Fruit fly (Drosophila melanogaster) whole organism, wandering third instar larva: ENCODE measurements around the gene CG1409.

Experiments
- Abd-B ChIP-seq: fragments of >200 bp; optimal IDR thresholded peaks from 2 replicates; lab custom pipeline; 2017; ENCODE audit warnings: missing biosample characterization, missing genetic modification characterization
- CG32264 ChIP-seq: fragments of 200-800 bp; sonication (Bioruptor generic); optimal IDR thresholded peaks from 2 replicates; lab custom pipeline; 2016; ENCODE audit warnings: missing biosample characterization, missing genetic modification characterization
- CG9705 ChIP-seq: fragments of 200-800 bp; sonication (Bioruptor generic); optimal IDR thresholded peaks from 2 replicates; lab custom pipeline; 2018; ENCODE audit warnings: missing biosample characterization, mild to moderate bottlenecking, missing genetic modification characterization
- CrebA ChIP-seq: fragments of 200-800 bp; sonication (Bioruptor generic); optimal IDR thresholded peaks from 2 replicates; lab custom pipeline; 2016; ENCODE audit warnings: missing biosample characterization, mild to moderate bottlenecking, missing genetic modification characterization, borderline replicate concordance
- Dfd ChIP-seq: fragments of >200 bp; optimal IDR thresholded peaks from 2 replicates; lab custom pipeline; 2017; ENCODE audit warnings: missing biosample characterization, missing genetic modification characterization
- GATAd ChIP-seq: sonication (Bioruptor generic); optimal IDR thresholded peaks from 2 replicates; lab custom pipeline; 2016; ENCODE audit warnings: missing biosample characterization, missing genetic modification characterization
- HLH106 ChIP-seq: fragments of 200-800 bp; optimal IDR thresholded peaks from 3 replicates; lab custom pipeline; 2019; ENCODE audit warnings: missing biosample characterization, mild to moderate bottlenecking, missing genetic modification characterization, moderate library complexity
- Hnf4 ChIP-seq: fragments of 200-800 bp; sonication (Bioruptor generic); optimal IDR thresholded peaks from 2 replicates; lab custom pipeline; 2016; ENCODE audit warnings: missing biosample characterization, mild to moderate bottlenecking, missing genetic modification characterization
- Hr78 ChIP-seq: fragments of >200 bp; optimal IDR thresholded peaks from 2 replicates; lab custom pipeline; 2017; ENCODE audit warnings: missing biosample characterization, missing genetic modification characterization
- Jra ChIP-seq: sonication (Bioruptor generic); optimal IDR thresholded peaks from 2 replicates; lab custom pipeline; 2016; ENCODE audit warnings: missing biosample characterization, missing genetic modification characterization
- Myc ChIP-seq: fragments of >200 bp; optimal IDR thresholded peaks from 2 replicates; lab custom pipeline; 2017
- Rel ChIP-seq, 2 experiments: fragments of 200-800 bp; sonication (Bioruptor generic) in 1 of 2; optimal IDR thresholded peaks; 2 replicates in 1 of 2; 3 replicates in 1 of 2; lab custom pipeline; 2016 to 2019; ENCODE audit warnings: mild to moderate bottlenecking in 2 of 2, missing biosample characterization in 2 of 2, missing genetic modification characterization in 2 of 2, moderate library complexity in 1 of 2
- Sp1 ChIP-seq: fragments of 200-800 bp; sonication (Bioruptor generic); optimal IDR thresholded peaks from 3 replicates; lab custom pipeline; 2019; ENCODE audit warnings: missing biosample characterization, mild to moderate bottlenecking, missing genetic modification characterization, moderate library complexity
- Vsx2 ChIP-seq: fragments of 200-300, 225-300 bp; sonication (Bioruptor generic); optimal IDR thresholded peaks from 2 replicates; lab custom pipeline; 2018; ENCODE audit warnings: missing biosample characterization, missing genetic modification characterization; ENCODE audit not compliant: partially characterized antibody
- br ChIP-seq: fragments of 200-800 bp; sonication (Bioruptor generic); optimal IDR thresholded peaks from 2 replicates; lab custom pipeline; 2016; ENCODE audit warnings: missing biosample characterization, missing genetic modification characterization
- brk ChIP-seq: fragments of 200-800 bp; sonication (Bioruptor generic); optimal IDR thresholded peaks from 2 replicates; lab custom pipeline; 2016; ENCODE audit warnings: missing biosample characterization, mild to moderate bottlenecking, missing genetic modification characterization
- dl ChIP-seq, 2 experiments: fragments of 175-275, 200-275 bp in 1 of 2; fragments of 200-275 bp in 1 of 2; sonication (Bioruptor generic); optimal IDR thresholded peaks; lab custom pipeline; 2018; ENCODE audit warnings: mild to moderate bottlenecking in 2 of 2, missing biosample characterization in 2 of 2, missing genetic modification characterization in 2 of 2, moderate library complexity in 2 of 2; ENCODE audit not compliant: partially characterized antibody in 2 of 2, insufficient read depth in 1 of 2
- dmrt93B ChIP-seq: fragments of 200-800 bp; sonication (Bioruptor generic); optimal IDR thresholded peaks from 2 replicates; lab custom pipeline; 2018; ENCODE audit warnings: missing biosample characterization, mild to moderate bottlenecking, missing genetic modification characterization
- dsf ChIP-seq: sonication (Bioruptor generic); optimal IDR thresholded peaks from 2 replicates; lab custom pipeline; 2016; ENCODE audit warnings: missing biosample characterization, missing genetic modification characterization, borderline replicate concordance
- ey ChIP-seq: fragments of 200-800 bp; sonication (Bioruptor generic); optimal IDR thresholded peaks from 2 replicates; lab custom pipeline; 2016; ENCODE audit warnings: missing biosample characterization, missing genetic modification characterization
- foxo ChIP-seq, 2 experiments: fragments of 200-800 bp; sonication (Bioruptor generic); optimal IDR thresholded peaks; 2 replicates in 1 of 2; 3 replicates in 1 of 2; lab custom pipeline; 2016 to 2017; ENCODE audit warnings: missing biosample characterization in 2 of 2, missing genetic modification characterization in 2 of 2
- h ChIP-seq: fragments of 200-800 bp; sonication (Bioruptor generic); optimal IDR thresholded peaks from 3 replicates; lab custom pipeline; 2016; ENCODE audit warnings: missing biosample characterization, mild to moderate bottlenecking, missing genetic modification characterization
- jim ChIP-seq: fragments of 175-275, 200-325 bp; sonication (Bioruptor generic); optimal IDR thresholded peaks from 2 replicates; lab custom pipeline; 2016; ENCODE audit warnings: missing biosample characterization, mild to moderate bottlenecking, missing genetic modification characterization
- psq ChIP-seq: fragments of 200-800 bp; sonication (Bioruptor generic); optimal IDR thresholded peaks from 3 replicates; lab custom pipeline; 2017; ENCODE audit warnings: missing biosample characterization, mild to moderate bottlenecking, missing genetic modification characterization, moderate library complexity
- sage ChIP-seq: fragments of 200-800 bp; sonication (Bioruptor generic); optimal IDR thresholded peaks from 2 replicates; lab custom pipeline; 2016; ENCODE audit warnings: missing biosample characterization, mild to moderate bottlenecking, missing genetic modification characterization
- sv ChIP-seq: fragments of 200-800 bp; sonication (Bioruptor generic); optimal IDR thresholded peaks from 3 replicates; lab custom pipeline; 2016; ENCODE audit warnings: missing biosample characterization, missing genetic modification characterization
- tai ChIP-seq: sonication (Bioruptor generic); optimal IDR thresholded peaks from 2 replicates; lab custom pipeline; 2016; ENCODE audit warnings: missing biosample characterization, missing genetic modification characterization
- usp ChIP-seq: fragments of >200 bp; optimal IDR thresholded peaks from 2 replicates; lab custom pipeline; 2017; ENCODE audit warnings: missing biosample characterization, missing genetic modification characterization
- woc ChIP-seq: sonication (Bioruptor generic); optimal IDR thresholded peaks from 2 replicates; lab custom pipeline; 2016; ENCODE audit warnings: missing biosample characterization, mild to moderate bottlenecking, missing genetic modification characterization

The CG1409 gene

dm6 chrX:7857873-7858272 is at the start of gene CG1409:
TSS of gene CG1409 (plus strand) at chrX:7858173.
- no peak for TF ChIP-seq tai (GFP tag; lab: Kevin White, UChicago)
- no peak for TF ChIP-seq Abd-B (GFP tag; lab: Kevin White, UChicago)
- TF ChIP-seq Rel (GFP tag; optimal IDR thresholded peaks at IDR 0.05; lab: Kevin White, UChicago) = no peak
- no peak for TF ChIP-seq Rel (tag; optimal IDR thresholded peaks at IDR 0.05; lab: Kevin White, UChicago)
- no peak for TF ChIP-seq sv
- TF ChIP-seq Sp1 (GFP tag; lab: Kevin White, UChicago) = no peak
- TF ChIP-seq GATAd = no peak
- no peak for TF ChIP-seq woc (GFP tag; lab: Kevin White, UChicago)
- no peak for TF ChIP-seq jim (GFP tag; lab: Kevin White, UChicago)
- no peak for TF ChIP-seq brk (GFP tag; lab: Kevin White, UChicago)
- TF ChIP-seq br = no peak
- TF ChIP-seq dl (GFP tag; optimal IDR thresholded peaks at IDR 0.05; lab: Kevin White, UChicago; ENCODE audit: insufficient read depth in 1 of 2, partially characterized antibody in 2 of 2) = no peak
- TF ChIP-seq Jra (GFP tag; lab: Kevin White, UChicago) = no peak
- TF ChIP-seq Vsx2 (GFP tag; lab: Kevin White, UChicago) = no peak
- no peak for TF ChIP-seq sage (GFP tag; lab: Kevin White, UChicago)
- TF ChIP-seq HLH106 (tag; lab: Kevin White, UChicago) = no peak
- TF ChIP-seq Myc (lab: Kevin White, UChicago) = no peak
- no peak for TF ChIP-seq CrebA (GFP tag; lab: Kevin White, UChicago)

dm6 chrX:7822910-7823309 is 35.1 kb upstream of the CG1409 start:
- TF ChIP-seq Sp1 (GFP tag; lab: Kevin White, UChicago) (no peak), GATAd (no peak)

dm6 chrX:7825310-7825709 is 32.7 kb upstream of the CG1409 start:
- TF ChIP-seq CG9705 (GFP tag; lab: Kevin White, UChicago) (no peak), Jra (GFP tag; lab: Kevin White, UChicago) (no peak), tai (GFP tag; lab: Kevin White, UChicago) (no peak), Rel (GFP tag; optimal IDR thresholded peaks at IDR 0.05; lab: Kevin White, UChicago) (no peak), Rel (tag; optimal IDR thresholded peaks at IDR 0.05; lab: Kevin White, UChicago) (no peak), psq (GFP tag; lab: Kevin White, UChicago) (no peak), sage (GFP tag; lab: Kevin White, UChicago) (no peak), CrebA (GFP tag; lab: Kevin White, UChicago) (no peak)

- TF ChIP-seq tai (GFP tag; lab: Kevin White, UChicago) (no peak), Dfd (GFP tag; lab: Kevin White, UChicago) (peak; percentile 3), ey (GFP tag; lab: Kevin White, UChicago) (no peak)
Measured at dm6 chrX:7825897-7826296, 32.1 kb upstream of the CG1409 start, which contains the start of gene CARPA. TSS of gene CARPA (plus strand) at chrX:7826197.

dm6 chrX:7854144-7854543 is 3.8 kb upstream of the CG1409 start, which contains the start of gene CG10920:
TSS of gene CG10920 (minus strand) at chrX:7854244.
- TF ChIP-seq sage (GFP tag; lab: Kevin White, UChicago) (no peak), dsf (GFP tag; lab: Kevin White, UChicago) (no peak), tai (GFP tag; lab: Kevin White, UChicago) (no peak), usp (GFP tag; lab: Kevin White, UChicago) (no peak), Abd-B (GFP tag; lab: Kevin White, UChicago) (no peak), CG32264 (GFP tag; lab: Kevin White, UChicago) (no peak), Hnf4 (GFP tag; lab: Kevin White, UChicago) (no peak), h (GFP tag; lab: Kevin White, UChicago) (no peak), dmrt93B (GFP tag; lab: Kevin White, UChicago) (no peak), sv (no peak), brk (GFP tag; lab: Kevin White, UChicago) (no peak), Vsx2 (GFP tag; lab: Kevin White, UChicago) (no peak), dl (GFP tag; optimal IDR thresholded peaks at IDR 0.05; lab: Kevin White, UChicago; ENCODE audit: insufficient read depth in 1 of 2, partially characterized antibody in 2 of 2) (no peak), Hr78 (GFP tag; lab: Kevin White, UChicago) (no peak), Sp1 (GFP tag; lab: Kevin White, UChicago) (no peak), foxo (GFP tag; optimal IDR thresholded peaks at IDR 0.05; lab: Kevin White, UChicago) (no peak), HLH106 (tag; lab: Kevin White, UChicago) (no peak)
